Worm (Caenorhabditis elegans) whole organism, L1 larva: ENCODE measurements around the gene C17H11.5.

Experiments used
- C16A3.4 ChIP-seq: fragments of 150-350 bp; optimal IDR thresholded peaks from 2 replicates; lab custom pipeline; 2014; ENCODE audit warnings: missing biosample characterization, missing genetic modification characterization
- ama-1 ChIP-seq: fragments of 150-350 bp; optimal IDR thresholded peaks from 2 replicates; lab custom pipeline; 2014
- dpl-1 ChIP-seq, 3 experiments: fragments of 150-350 bp in 2 of 3; sonication (generic microtip) in 1 of 3; optimal IDR thresholded peaks; 2 replicates each; lab custom pipeline; 2014 to 2017; ENCODE audit warnings: missing biosample characterization in 3 of 3, missing genetic modification characterization in 3 of 3, missing genetic modification reagents in 3 of 3
- lin-35 ChIP-seq, 2 experiments: fragments of 150-350 bp; optimal IDR thresholded peaks; 2 replicates each; lab custom pipeline; 2014; ENCODE audit warnings: missing biosample characterization in 2 of 2, missing genetic modification characterization in 2 of 2, missing genetic modification reagents in 2 of 2
- pqm-1 ChIP-seq: sonication (generic microtip); optimal IDR thresholded peaks from 3 replicates; lab custom pipeline; 2017; ENCODE audit warnings: missing biosample characterization, missing genetic modification characterization
- skn-1 ChIP-seq: fragments of 150-350 bp; optimal IDR thresholded peaks from 2 replicates; lab custom pipeline; 2014; ENCODE audit warnings: missing biosample characterization, missing genetic modification characterization
- snpc-4 ChIP-seq: fragments of 150-350 bp; optimal IDR thresholded peaks from 2 replicates; lab custom pipeline; 2014; ENCODE audit warnings: missing biosample characterization, missing genetic modification characterization
- unc-130 ChIP-seq: fragments of 150-350 bp; optimal IDR thresholded peaks from 2 replicates; lab custom pipeline; 2017; ENCODE audit warnings: missing biosample characterization, missing genetic modification characterization, inconsistent platforms
- unc-62 ChIP-seq: fragments of 150-350 bp; optimal IDR thresholded peaks from 2 replicates; lab custom pipeline; 2014; ENCODE audit warnings: missing biosample characterization, missing genetic modification reagents, missing genetic modification characterization

DNA sequence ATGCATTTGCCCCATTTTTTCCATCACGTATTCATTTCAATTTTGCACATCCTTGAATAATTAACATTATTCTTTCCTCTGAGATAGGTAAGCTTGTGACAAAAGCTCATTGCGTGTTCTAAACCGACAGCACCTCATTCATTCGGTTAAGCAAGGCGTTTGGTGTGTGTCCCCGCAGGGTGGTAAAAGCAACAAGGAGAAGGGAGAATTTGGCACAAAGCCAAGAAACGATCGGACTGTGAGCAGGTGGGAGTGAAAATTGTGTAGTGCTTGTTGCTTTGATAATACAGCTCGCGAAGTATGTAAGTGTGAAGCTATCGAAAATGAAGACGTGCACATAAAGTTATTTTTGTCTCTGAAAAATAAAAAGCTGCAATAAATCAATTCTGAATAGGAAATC, 27.8 kb downstream of the C17H11.5 start:
- TF ChIP-seq C16A3.4 (tag; lab: Kevin White, UChicago) = no peak
- TF ChIP-seq dpl-1 (GFP tag; optimal IDR thresholded peaks at IDR 0.05; lab: Kevin White, UChicago) = no peak
- TF ChIP-seq ama-1 (lab: Kevin White, UChicago) = no peak
- TF ChIP-seq snpc-4 (tag; lab: Kevin White, UChicago) = no peak
- no peak for TF ChIP-seq skn-1 (tag; lab: Kevin White, UChicago)
- TF ChIP-seq lin-35 (GFP tag; optimal IDR thresholded peaks at IDR 0.05; lab: Kevin White, UChicago) = no peak
- TF ChIP-seq unc-130 (tag; lab: Kevin White, UChicago) = no peak
- TF ChIP-seq pqm-1 (tag; lab: Kevin White, UChicago) = no peak
- no peak for TF ChIP-seq unc-62 (GFP tag; lab: Kevin White, UChicago)
